Worm (Caenorhabditis elegans): ENCODE results near the gene odr-3.

- TF ChIP-seq snpc-4 (tag; optimal IDR thresholded peaks at IDR 0.05) (no peak), nhr-48 (tag; optimal IDR thresholded peaks at IDR 0.05) (no peak), daf-12 (tag; optimal IDR thresholded peaks at IDR 0.05) (no peak), lin-13 (GFP tag; optimal IDR thresholded peaks at IDR 0.05) (no peak), aha-1 (tag) (peak; percentile 90)
These were observed 22.9 kb upstream of the odr-3 start for ce11 chrV:13272275-13272674.
